Worm (Caenorhabditis elegans) whole organism, L4 larva: ENCODE measurements around the gene C17G10.7.

Experiments used
- F10B5.3 ChIP-seq: sonication (generic microtip); optimal IDR thresholded peaks from 2 replicates; lab custom pipeline; 2016; ENCODE audit warnings: mild to moderate bottlenecking, missing genetic modification characterization, missing compliant biosample characterization
- R02D3.7 ChIP-seq: fragments of 150-350 bp; sonication (generic microtip); optimal IDR thresholded peaks from 3 replicates; lab custom pipeline; 2014; ENCODE audit warnings: missing biosample characterization, missing genetic modification characterization
- T20F7.1 ChIP-seq: fragments of 200-800 bp; sonication (Bioruptor generic); optimal IDR thresholded peaks from 2 replicates; lab custom pipeline; 2018; ENCODE audit warnings: mild to moderate bottlenecking, missing genetic modification characterization, missing compliant biosample characterization
- T26A8.4 ChIP-seq: fragments of 200-800 bp; sonication (Bioruptor generic); IDR thresholded peaks from 2 replicates; pipeline ENCODE4 v1.3.6; 2022; ENCODE audit warnings: missing genetic modification characterization, missing compliant biosample characterization
- Y105C5A.15 ChIP-seq: fragments of 200-800 bp; sonication (Bioruptor generic); IDR thresholded peaks from 2 replicates; pipeline ENCODE4 v1.3.6; 2022; ENCODE audit warnings: missing genetic modification characterization, missing compliant biosample characterization
- Y5F2A.4 ChIP-seq: fragments of 200-800 bp; sonication (Bioruptor generic); optimal IDR thresholded peaks from 2 replicates; lab custom pipeline; 2018; ENCODE audit warnings: mild to moderate bottlenecking, missing genetic modification characterization, missing compliant biosample characterization
- Y75B8A.6 ChIP-seq: fragments of 200-800 bp; sonication (Bioruptor generic); IDR thresholded peaks from 2 replicates; pipeline ENCODE4 v1.3.6; 2022; ENCODE audit warnings: missing genetic modification reagents, missing genetic modification characterization, missing compliant biosample characterization
- ZK337.2 ChIP-seq: fragments of 200-800 bp; sonication (Bioruptor generic); IDR thresholded peaks from 2 replicates; pipeline ENCODE4 v1.3.6; 2022; ENCODE audit warnings: missing genetic modification reagents, missing genetic modification characterization, missing compliant biosample characterization
- aha-1 ChIP-seq: fragments of 150-350 bp; peaks from one replicate; lab custom pipeline; 2014; ENCODE audit warnings: missing biosample characterization, missing genetic modification characterization
- aly-2 ChIP-seq: sonication (generic microtip); optimal IDR thresholded peaks from 2 replicates; lab custom pipeline; 2018; ENCODE audit warnings: missing biosample characterization, missing genetic modification characterization
- arid-1 ChIP-seq: fragments of 200-800 bp; sonication (Bioruptor generic); conservative IDR thresholded peaks from 2 replicates; pipeline ENCODE4 v1.3.6; 2022; ENCODE audit warnings: missing genetic modification reagents, missing genetic modification characterization, missing compliant biosample characterization
- cey-2 ChIP-seq: sonication (generic microtip); optimal IDR thresholded peaks from 3 replicates; lab custom pipeline; 2017; ENCODE audit warnings: missing genetic modification characterization, mild to moderate bottlenecking, missing compliant biosample characterization, antibody characterized with exemption, borderline replicate concordance; ENCODE audit not compliant: insufficient read depth
- ctbp-1 ChIP-seq: fragments of 200-800 bp; sonication (Bioruptor generic); IDR thresholded peaks from 2 replicates; pipeline ENCODE4 v1.3.6; 2022; ENCODE audit warnings: missing genetic modification reagents, missing genetic modification characterization, missing compliant biosample characterization
- daf-12 ChIP-seq: fragments of 150-350 bp; optimal IDR thresholded peaks from 2 replicates; lab custom pipeline; 2014; ENCODE audit warnings: missing biosample characterization, missing genetic modification reagents, missing genetic modification characterization
- daf-16 ChIP-seq, 3 experiments: sonication (generic microtip); optimal IDR thresholded peaks; 2 replicates each; lab custom pipeline; 2016 to 2017; ENCODE audit warnings: missing genetic modification characterization in 3 of 3, missing genetic modification reagents in 3 of 3, mild to moderate bottlenecking in 2 of 3, missing compliant biosample characterization in 2 of 3, missing biosample characterization in 1 of 3, moderate library complexity in 1 of 3
- dmd-6 ChIP-seq: fragments of 200-800 bp; sonication (Bioruptor generic); IDR thresholded peaks from 2 replicates; pipeline ENCODE4 v1.3.6; 2022; ENCODE audit warnings: missing genetic modification reagents, missing genetic modification characterization, missing compliant biosample characterization
- dve-1 ChIP-seq: sonication (generic microtip); optimal IDR thresholded peaks from 2 replicates; lab custom pipeline; 2017; ENCODE audit warnings: antibody characterized with exemption, mild to moderate bottlenecking, missing genetic modification characterization, missing compliant biosample characterization; ENCODE audit not compliant: insufficient read depth
- egl-27 ChIP-seq: sonication (generic microtip); optimal IDR thresholded peaks from 3 replicates; lab custom pipeline; 2017; ENCODE audit warnings: missing biosample characterization, missing genetic modification reagents, missing genetic modification characterization
- fkh-10 ChIP-seq: fragments of 150-350 bp; optimal IDR thresholded peaks from 2 replicates; lab custom pipeline; 2014; ENCODE audit warnings: missing biosample characterization, missing genetic modification reagents, missing genetic modification characterization
- hlh-11 ChIP-seq: fragments of 200-800 bp; sonication (Bioruptor generic); optimal IDR thresholded peaks from 2 replicates; lab custom pipeline; 2018; ENCODE audit warnings: mild to moderate bottlenecking, missing genetic modification characterization, missing compliant biosample characterization
- lin-13 ChIP-seq: fragments of 150-350 bp; optimal IDR thresholded peaks from 2 replicates; lab custom pipeline; 2014; ENCODE audit warnings: missing biosample characterization, missing genetic modification reagents, missing genetic modification characterization
- lin-29 ChIP-seq: fragments of 200-800 bp; sonication (Bioruptor generic); IDR thresholded peaks from 2 replicates; pipeline ENCODE4 v1.3.6; 2022; ENCODE audit warnings: missing genetic modification reagents, missing genetic modification characterization, missing compliant biosample characterization
- lin-38 ChIP-seq: fragments of 200-800 bp; sonication (Bioruptor generic); IDR thresholded peaks from 2 replicates; pipeline ENCODE4 v1.3.6; 2022; ENCODE audit warnings: missing genetic modification reagents, missing genetic modification characterization, missing compliant biosample characterization
- lsy-2 ChIP-seq, 2 experiments: fragments of 150-350 bp in 1 of 2; sonication (generic microtip) in 1 of 2; optimal IDR thresholded peaks; 2 replicates each; lab custom pipeline; 2014 to 2017; ENCODE audit warnings: missing biosample characterization in 2 of 2, missing genetic modification characterization in 2 of 2
- madf-9 ChIP-seq: fragments of 200-800 bp; sonication (Bioruptor generic); conservative IDR thresholded peaks from 2 replicates; pipeline ENCODE4 v1.3.6; 2022; ENCODE audit warnings: missing genetic modification reagents, missing genetic modification characterization, missing compliant biosample characterization
- mdt-29 ChIP-seq: fragments of 200-800 bp; sonication (Bioruptor generic); IDR thresholded peaks from 2 replicates; pipeline ENCODE4 v1.3.6; 2022; ENCODE audit warnings: missing genetic modification reagents, missing genetic modification characterization, missing compliant biosample characterization
- mep-1 ChIP-seq: fragments of 150-350 bp; sonication (generic microtip); optimal IDR thresholded peaks from 3 replicates; lab custom pipeline; 2014; ENCODE audit warnings: missing biosample characterization, missing genetic modification characterization
- mes-2 ChIP-seq: sonication (generic microtip); optimal IDR thresholded peaks from 2 replicates; lab custom pipeline; 2016; ENCODE audit warnings: missing genotype, mild to moderate bottlenecking, missing genetic modification characterization, missing compliant biosample characterization; ENCODE audit not compliant: poor library complexity, severe bottlenecking
- mxl-2 ChIP-seq: fragments of 200-800 bp; sonication (Bioruptor generic); conservative IDR thresholded peaks from 2 replicates; pipeline ENCODE4 v1.3.6; 2022; ENCODE audit warnings: missing genetic modification reagents, missing genetic modification characterization, missing compliant biosample characterization
- nhr-10 ChIP-seq: fragments of 150-350 bp; optimal IDR thresholded peaks from 2 replicates; lab custom pipeline; 2014; ENCODE audit warnings: missing biosample characterization, missing genetic modification characterization
- nhr-102 ChIP-seq: sonication (generic microtip); optimal IDR thresholded peaks from 2 replicates; lab custom pipeline; 2016; ENCODE audit warnings: mild to moderate bottlenecking, missing genetic modification characterization, moderate library complexity, missing compliant biosample characterization
- nhr-42 ChIP-seq: fragments of 200-800 bp; sonication (Bioruptor generic); IDR thresholded peaks from 2 replicates; pipeline ENCODE4 v1.3.6; 2022; ENCODE audit warnings: missing genetic modification characterization, missing compliant biosample characterization
- nhr-6 ChIP-seq: fragments of 150-350 bp; optimal IDR thresholded peaks from 2 replicates; lab custom pipeline; 2014; ENCODE audit warnings: missing biosample characterization, missing genetic modification characterization
- nhr-77 ChIP-seq: fragments of 150-350 bp; optimal IDR thresholded peaks from 2 replicates; lab custom pipeline; 2014; ENCODE audit warnings: missing biosample characterization, missing genetic modification characterization
- saeg-2 ChIP-seq: fragments of 200-800 bp; sonication (Bioruptor generic); IDR thresholded peaks from 2 replicates; pipeline ENCODE4 v1.3.6; 2022; ENCODE audit warnings: missing genetic modification reagents, missing genetic modification characterization, missing compliant biosample characterization
- set-16 ChIP-seq: fragments of 200-800 bp; sonication (Bioruptor generic); IDR thresholded peaks from 2 replicates; pipeline ENCODE4 v1.3.6; 2022; ENCODE audit warnings: missing genetic modification reagents, missing genetic modification characterization, missing compliant biosample characterization
- snpc-1.2 ChIP-seq: fragments of 200-800 bp; sonication (Bioruptor generic); IDR thresholded peaks from 2 replicates; pipeline ENCODE4 v1.3.6; 2022; ENCODE audit warnings: missing genetic modification reagents, missing genetic modification characterization, missing compliant biosample characterization
- tag-97 ChIP-seq: fragments of 200-800 bp; sonication (Bioruptor generic); IDR thresholded peaks from 2 replicates; pipeline ENCODE4 v1.3.6; 2022; ENCODE audit warnings: missing genetic modification characterization, missing compliant biosample characterization
- tra-1 ChIP-seq: fragments of 200-800 bp; sonication (Bioruptor generic); IDR thresholded peaks from 2 replicates; pipeline ENCODE4 v1.3.6; 2022; ENCODE audit warnings: missing genetic modification reagents, missing genetic modification characterization, missing compliant biosample characterization
- unc-39 ChIP-seq: sonication (generic microtip); optimal IDR thresholded peaks from 2 replicates; lab custom pipeline; 2017; ENCODE audit warnings: missing biosample characterization, missing genetic modification characterization
- vab-7 ChIP-seq: fragments of 200-800 bp; sonication (Bioruptor generic); IDR thresholded peaks from 2 replicates; pipeline ENCODE4 v1.3.6; 2022; ENCODE audit warnings: missing genetic modification reagents, missing genetic modification characterization, missing compliant biosample characterization
- zag-1 ChIP-seq: fragments of 150-350 bp; optimal IDR thresholded peaks from 2 replicates; lab custom pipeline; 2014; ENCODE audit warnings: missing biosample characterization, missing genetic modification characterization
- zfp-3 ChIP-seq: fragments of 200-800 bp; sonication (Bioruptor generic); conservative IDR thresholded peaks from 2 replicates; pipeline ENCODE4 v1.3.6; 2022; ENCODE audit warnings: missing genetic modification reagents, missing genetic modification characterization, missing compliant biosample characterization
- zip-11 ChIP-seq: fragments of 200-800 bp; sonication (Bioruptor generic); IDR thresholded peaks from 2 replicates; pipeline ENCODE4 v1.3.6; 2022; ENCODE audit warnings: missing genetic modification characterization, missing compliant biosample characterization
- zip-2 ChIP-seq: fragments of 150-350 bp; optimal IDR thresholded peaks from 2 replicates; lab custom pipeline; 2014; ENCODE audit warnings: missing biosample characterization, missing genetic modification characterization
- ztf-7 ChIP-seq: fragments of 150-350 bp; optimal IDR thresholded peaks from 2 replicates; lab custom pipeline; 2014; ENCODE audit warnings: missing biosample characterization, missing genetic modification characterization

Gene C17G10.7

DNA sequence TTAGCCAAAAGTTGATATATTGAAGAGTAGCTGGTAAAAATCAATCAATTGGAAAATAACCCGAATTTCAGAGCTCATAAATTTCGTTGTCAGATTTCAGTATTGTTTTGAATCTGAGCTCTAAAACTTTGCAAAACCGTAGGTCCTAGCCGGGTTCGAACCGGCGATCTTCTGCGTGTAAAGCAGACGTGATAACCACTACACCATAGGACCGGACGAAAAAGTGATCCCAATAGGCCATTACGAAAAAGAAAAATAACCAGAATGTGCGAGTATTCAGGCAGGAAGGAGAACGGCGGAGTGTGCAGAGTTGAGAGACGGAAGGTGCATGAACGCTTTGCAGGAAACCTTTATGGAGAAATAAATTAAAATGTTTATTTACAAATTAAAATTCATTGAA is 30.6 kb downstream of the C17G10.7 start (continued):
- TF ChIP-seq dve-1 (tag; lab: Kevin White, UChicago) = peak; percentile 65
- TF ChIP-seq vab-7 = peak; percentile 67; the same call in 1 of the 2 replicates
- TF ChIP-seq, all 104 proteins: peak for 44

DNA sequence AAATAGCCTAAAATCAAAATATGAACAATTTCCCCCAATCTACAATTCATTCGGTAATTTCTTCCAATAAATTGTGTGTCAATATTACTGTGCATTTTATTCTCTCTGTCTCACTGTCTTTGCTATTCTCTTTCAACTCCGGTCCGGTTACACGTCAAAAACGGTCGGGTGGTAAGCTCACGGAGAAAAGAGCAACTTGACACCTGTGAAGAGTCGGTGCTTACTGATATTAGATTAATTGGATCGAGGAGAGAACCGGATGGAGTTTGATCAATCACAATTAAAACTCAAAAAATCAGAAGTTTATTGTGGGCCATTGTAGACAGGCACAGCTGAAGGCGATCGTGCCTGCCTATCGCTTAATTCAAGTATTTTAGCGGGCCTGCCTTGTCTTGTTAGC is 32.7 kb downstream of the C17G10.7 start:
- TF ChIP-seq nhr-102 (tag; lab: Kevin White, UChicago) = peak; percentile 64
- no peak for TF ChIP-seq saeg-2
- TF ChIP-seq lsy-2 (tag; optimal IDR thresholded peaks at IDR 0.05; lab: Kevin White, UChicago) = peak in 1 of 2 experiments; percentile 30
- TF ChIP-seq T20F7.1 (GFP tag; lab: Kevin White, UChicago) = peak; percentile 2
- no peak for TF ChIP-seq nhr-6 (tag; lab: Kevin White, UChicago)
- TF ChIP-seq zip-2 = peak; percentile 3
- 0 out of 2 replicates have a peak, but pooled peaks have one; percentile 7 for TF ChIP-seq mdt-29 (GFP tag; lab: Robert Waterston, UW)
- TF ChIP-seq fkh-10 (GFP tag; lab: Kevin White, UChicago) = no peak
- TF ChIP-seq zag-1 (tag; lab: Kevin White, UChicago) = no peak
- TF ChIP-seq Y75B8A.6 (GFP tag; lab: Robert Waterston, UW) = 0 out of 2 replicates have a peak, but pooled peaks have one; percentile 24
- no peak for TF ChIP-seq tag-97 (GFP tag; lab: Robert Waterston, UW)
- TF ChIP-seq dve-1 (tag; lab: Kevin White, UChicago) = peak; percentile 17
- peak; percentile 28 for TF ChIP-seq lin-38 (GFP tag; lab: Robert Waterston, UW)
- TF ChIP-seq zfp-3 (GFP tag; lab: Robert Waterston, UW) = peak; percentile 83; the same call in 1 of the 2 replicates
- TF ChIP-seq zip-11 (GFP tag; lab: Robert Waterston, UW) = no peak
- TF ChIP-seq nhr-77 (tag; lab: Kevin White, UChicago) = no peak
- TF ChIP-seq dmd-6 (GFP tag; lab: Robert Waterston, UW) = peak; percentile 38
- TF ChIP-seq lin-29 (GFP tag; lab: Robert Waterston, UW) = no peak
- TF ChIP-seq aha-1 (tag; lab: Kevin White, UChicago) = peak; percentile 56
- TF ChIP-seq daf-16 (GFP tag; optimal IDR thresholded peaks at IDR 0.05; lab: Kevin White, UChicago) = peak in 1 of 2 experiments; percentile 24
- no peak for TF ChIP-seq daf-16 (tag; optimal IDR thresholded peaks at IDR 0.05; lab: Kevin White, UChicago)
- TF ChIP-seq R02D3.7 (tag; lab: Kevin White, UChicago) = no peak
- TF ChIP-seq tra-1 = peak; percentile 21; the same call in 1 of the 2 replicates
- no peak for TF ChIP-seq mxl-2
- 0 out of 2 replicates have a peak, but pooled peaks have one; percentile 15 for TF ChIP-seq ctbp-1 (GFP tag; lab: Robert Waterston, UW)
- peak; percentile 42 for TF ChIP-seq mep-1 (tag; lab: Kevin White, UChicago)
- TF ChIP-seq unc-39 (tag; lab: Kevin White, UChicago) = no peak
- TF ChIP-seq Y105C5A.15 (GFP tag; lab: Robert Waterston, UW) = 0 out of 2 replicates have a peak, but pooled peaks have one; percentile 32
- peak; percentile 60; the same call in 1 of the 2 replicates for TF ChIP-seq T26A8.4 (GFP tag; lab: Robert Waterston, UW)

- TF ChIP-seq lin-13 (GFP tag; lab: Kevin White, UChicago) = peak; percentile 7
- TF ChIP-seq Y5F2A.4 (GFP tag; lab: Kevin White, UChicago) = no peak
- no peak for TF ChIP-seq madf-9
- no peak for TF ChIP-seq daf-12 (tag; lab: Kevin White, UChicago)
- no peak for TF ChIP-seq ZK337.2 (GFP tag; lab: Robert Waterston, UW)
- TF ChIP-seq egl-27 (tag; lab: Kevin White, UChicago) = no peak
- no peak for TF ChIP-seq aly-2 (tag; lab: Kevin White, UChicago)
- TF ChIP-seq hlh-11 (tag; lab: Kevin White, UChicago) = peak; percentile 64
- TF ChIP-seq snpc-1.2 (GFP tag; lab: Robert Waterston, UW) = no peak
- TF ChIP-seq nhr-42 (GFP tag; lab: Robert Waterston, UW) = no peak
- no peak for TF ChIP-seq F10B5.3
- TF ChIP-seq ztf-7 = no peak
- TF ChIP-seq mes-2 (tag; lab: Kevin White, UChicago) = peak; percentile 22
- peak; percentile 71 for TF ChIP-seq cey-2
- TF ChIP-seq lin-29 (GFP tag; lab: Robert Waterston, UW) = no peak
- TF ChIP-seq zag-1 (tag; lab: Kevin White, UChicago) = no peak
- TF ChIP-seq set-16 = no peak
- no peak for TF ChIP-seq lin-38 (GFP tag; lab: Robert Waterston, UW)
- TF ChIP-seq nhr-10 (tag; lab: Kevin White, UChicago) = peak; percentile 87
- TF ChIP-seq fkh-10 (GFP tag; lab: Kevin White, UChicago) = no peak
- TF ChIP-seq arid-1 = no peak
- TF ChIP-seq T20F7.1 (GFP tag; lab: Kevin White, UChicago) = peak; percentile 13
Observed at ce11 chrII:5572082-5572746, 35.4 kb downstream of the C17G10.7 start.
